Worm (Caenorhabditis elegans) whole organism, mixed stage, embryonic: Measurements from ENCODE around the gene Y48C3A.5.
A peak's percentile ranks its signal among the peaks of the same experiment; 100 is the strongest.

Source experiments
- ces-1 ChIP-seq: fragments of 150-350 bp; optimal IDR thresholded peaks from 2 replicates; lab custom pipeline; 2014; ENCODE audit warnings: missing biosample characterization, missing genetic modification reagents, missing genetic modification characterization
- elt-1 ChIP-seq: sonication (generic microtip); optimal IDR thresholded peaks from 2 replicates; lab custom pipeline; 2017; ENCODE audit warnings: missing genetic modification characterization, mild to moderate bottlenecking, missing compliant biosample characterization, antibody characterized with exemption, moderate library complexity, borderline replicate concordance; ENCODE audit not compliant: insufficient read depth
- elt-3 ChIP-seq: fragments of 150-350 bp; optimal IDR thresholded peaks from 2 replicates; lab custom pipeline; 2014; ENCODE audit warnings: missing biosample characterization, missing genetic modification characterization
- ham-2 ChIP-seq: fragments of 200-800 bp; sonication (Bioruptor generic); optimal IDR thresholded peaks from 2 replicates; lab custom pipeline; 2018; ENCODE audit warnings: mild to moderate bottlenecking, missing genetic modification characterization, missing compliant biosample characterization
- mab-5 ChIP-seq: fragments of 150-350 bp; optimal IDR thresholded peaks from 2 replicates; lab custom pipeline; 2014; ENCODE audit warnings: missing biosample characterization, missing genetic modification characterization
- snpc-4 ChIP-seq: fragments of 150-350 bp; optimal IDR thresholded peaks from 2 replicates; lab custom pipeline; 2014; ENCODE audit warnings: missing biosample characterization, missing genetic modification characterization

DNA sequence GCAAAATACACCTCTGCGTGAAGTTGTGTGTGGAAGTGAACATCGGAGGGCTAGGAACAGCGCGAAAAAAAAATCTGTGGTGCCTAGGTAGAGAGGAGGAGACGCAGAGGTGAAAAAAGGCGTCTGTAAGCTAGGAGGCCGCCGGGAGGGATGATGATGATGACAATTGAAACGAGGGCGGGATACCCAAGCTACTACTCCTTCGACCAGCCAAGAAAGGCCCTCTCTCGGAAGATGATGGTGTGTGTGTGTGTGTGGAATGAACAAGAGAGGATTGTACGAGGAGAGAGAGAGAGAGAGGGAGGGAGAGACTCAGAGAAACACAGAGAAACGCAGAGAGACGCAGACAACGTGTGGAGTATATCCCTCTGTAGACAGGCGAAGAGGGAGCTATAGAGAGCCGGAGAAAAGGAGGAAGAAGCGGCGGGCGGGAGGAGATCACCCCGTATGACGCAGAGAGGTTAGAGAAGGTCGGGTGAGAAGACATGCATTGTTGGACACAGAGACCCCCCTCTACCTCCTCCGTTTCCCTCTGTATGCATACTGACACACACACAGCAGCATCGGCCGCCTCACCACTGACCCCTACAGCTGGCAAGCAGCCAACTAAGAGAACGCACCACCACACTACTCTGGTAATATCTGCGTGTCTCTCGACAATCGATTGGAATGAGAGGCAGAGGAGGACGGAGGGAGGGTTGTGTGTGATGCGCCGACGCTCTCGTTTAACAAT lies 64.3 kb downstream of the Y48C3A.5 start:
- TF ChIP-seq mab-5 (tag; lab: Kevin White, UChicago): no peak
- peak; percentile 98 for TF ChIP-seq ham-2
- no peak for TF ChIP-seq snpc-4 (tag; lab: Kevin White, UChicago)
- TF ChIP-seq elt-3 (tag; lab: Kevin White, UChicago): no peak
- TF ChIP-seq elt-1 (tag; lab: Kevin White, UChicago): no peak
- TF ChIP-seq ces-1 (GFP tag; lab: Kevin White, UChicago): peak; percentile 63
